Worm (Caenorhabditis elegans) whole organism, L3 larva: ENCODE data around the gene znf-622.

Source experiments
- ama-1 ChIP-seq: fragments of 150-350 bp; optimal IDR thresholded peaks from 2 replicates; lab custom pipeline; 2018
- ceh-28 ChIP-seq: fragments of 150-350 bp; optimal IDR thresholded peaks from 2 replicates; lab custom pipeline; 2014; ENCODE audit warnings: missing biosample characterization, missing genetic modification reagents, missing genetic modification characterization
- ceh-82 ChIP-seq: fragments of 150-350 bp; optimal IDR thresholded peaks from 2 replicates; lab custom pipeline; 2014; ENCODE audit warnings: missing biosample characterization, missing genetic modification characterization
- elt-2 ChIP-seq: sonication (generic microtip); optimal IDR thresholded peaks from 2 replicates; lab custom pipeline; 2016; ENCODE audit warnings: missing genetic modification reagents, mild to moderate bottlenecking, missing genetic modification characterization, missing compliant biosample characterization
- elt-3 ChIP-seq, 3 experiments: fragments of 150-350 bp in 1 of 3; sonication (generic microtip) in 2 of 3; optimal IDR thresholded peaks; 2 replicates in 2 of 3; 4 replicates in 1 of 3; lab custom pipeline; 2014 to 2017; ENCODE audit warnings: missing biosample characterization in 3 of 3, missing genetic modification characterization in 3 of 3
- nhr-12 ChIP-seq: fragments of 150-350 bp; optimal IDR thresholded peaks from 2 replicates; lab custom pipeline; 2014; ENCODE audit warnings: missing biosample characterization, missing genetic modification characterization
- nhr-237 ChIP-seq: fragments of 150-350 bp; optimal IDR thresholded peaks from 2 replicates; lab custom pipeline; 2014; ENCODE audit warnings: missing biosample characterization, missing genetic modification characterization
- nhr-25 ChIP-seq: sonication (generic microtip); optimal IDR thresholded peaks from 2 replicates; lab custom pipeline; 2017; ENCODE audit warnings: missing biosample characterization, missing genetic modification characterization
- nhr-28 ChIP-seq: fragments of 150-350 bp; optimal IDR thresholded peaks from 2 replicates; lab custom pipeline; 2014; ENCODE audit warnings: missing biosample characterization, missing genetic modification characterization
- nhr-43 ChIP-seq: sonication (generic microtip); optimal IDR thresholded peaks from 2 replicates; lab custom pipeline; 2016; ENCODE audit warnings: mild to moderate bottlenecking, missing genetic modification characterization, missing compliant biosample characterization; ENCODE audit not compliant: poor library complexity, severe bottlenecking
- nhr-77 ChIP-seq: fragments of 150-350 bp; optimal IDR thresholded peaks from 2 replicates; lab custom pipeline; 2014; ENCODE audit warnings: missing biosample characterization, missing genetic modification characterization
- tbx-2 ChIP-seq: sonication (generic microtip); optimal IDR thresholded peaks from 2 replicates; lab custom pipeline; 2016; ENCODE audit warnings: mild to moderate bottlenecking, missing genetic modification characterization, missing compliant biosample characterization

ce11 chrIII:6345968-6346498 lies 35.4 kb upstream of the znf-622 start, which contains the start of the genes trmt-10C.2 and C56G2.22:
- no peak for TF ChIP-seq ceh-82
- no peak for TF ChIP-seq ama-1
- no peak for TF ChIP-seq elt-3 (tag; optimal IDR thresholded peaks at IDR 0.05; lab: Kevin White, UChicago)
- TF ChIP-seq nhr-28 = no peak
- TF ChIP-seq nhr-25 (tag; lab: Kevin White, UChicago) = no peak
- TF ChIP-seq nhr-237 (tag; lab: Kevin White, UChicago) = no peak
- no peak for TF ChIP-seq nhr-12 (tag; lab: Kevin White, UChicago)
- no peak for TF ChIP-seq nhr-77 (tag; lab: Kevin White, UChicago)
- no peak for TF ChIP-seq nhr-43 (tag; lab: Kevin White, UChicago)
- peak; percentile 32 for TF ChIP-seq elt-2
- no peak for TF ChIP-seq tbx-2 (tag; lab: Kevin White, UChicago)
- TF ChIP-seq ceh-28 (tag; lab: Kevin White, UChicago) = no peak
